Worm (Caenorhabditis elegans) whole organism, L4 larva: ENCODE data around the gene lsm-8.

ENCODE experiments used
- F37D6.2 ChIP-seq: sonication (generic microtip); optimal IDR thresholded peaks from 2 replicates; lab custom pipeline; 2016; ENCODE audit warnings: mild to moderate bottlenecking, missing genetic modification characterization, missing compliant biosample characterization
- T20F7.1 ChIP-seq: fragments of 200-800 bp; sonication (Bioruptor generic); optimal IDR thresholded peaks from 2 replicates; lab custom pipeline; 2018; ENCODE audit warnings: mild to moderate bottlenecking, missing genetic modification characterization, missing compliant biosample characterization
- T26A8.4 ChIP-seq: fragments of 200-800 bp; sonication (Bioruptor generic); IDR thresholded peaks from 2 replicates; pipeline ENCODE4 v1.3.6; 2022; ENCODE audit warnings: missing genetic modification characterization, missing compliant biosample characterization
- ZK337.2 ChIP-seq: fragments of 200-800 bp; sonication (Bioruptor generic); IDR thresholded peaks from 2 replicates; pipeline ENCODE4 v1.3.6; 2022; ENCODE audit warnings: missing genetic modification reagents, missing genetic modification characterization, missing compliant biosample characterization
- aha-1 ChIP-seq: fragments of 150-350 bp; peaks from one replicate; lab custom pipeline; 2014; ENCODE audit warnings: missing biosample characterization, missing genetic modification characterization
- ama-1 ChIP-seq: fragments of 150-350 bp; optimal IDR thresholded peaks from 2 replicates; lab custom pipeline; 2014; ENCODE audit warnings: inconsistent platforms, mixed read lengths
- attf-4 ChIP-seq: sonication (generic microtip); optimal IDR thresholded peaks from 3 replicates; lab custom pipeline; 2017; ENCODE audit warnings: missing biosample characterization, missing genetic modification characterization
- ceh-20 ChIP-seq: fragments of 200-800 bp; sonication (Bioruptor generic); IDR thresholded peaks from 2 replicates; pipeline ENCODE4 v1.3.6; 2022; ENCODE audit warnings: missing genetic modification reagents, missing genetic modification characterization, missing compliant biosample characterization
- ceh-28 ChIP-seq: fragments of 150-350 bp; optimal IDR thresholded peaks from 2 replicates; lab custom pipeline; 2014; ENCODE audit warnings: missing biosample characterization, missing genetic modification reagents, missing genetic modification characterization
- ceh-44 ChIP-seq: fragments of 200-800 bp; sonication (Bioruptor generic); IDR thresholded peaks from 2 replicates; pipeline ENCODE4 v1.3.6; 2022; ENCODE audit warnings: missing genetic modification reagents, missing genetic modification characterization, missing compliant biosample characterization
- daf-16 ChIP-seq, 3 experiments: sonication (generic microtip); optimal IDR thresholded peaks; 2 replicates each; lab custom pipeline; 2016 to 2017; ENCODE audit warnings: missing genetic modification characterization in 3 of 3, missing genetic modification reagents in 3 of 3, mild to moderate bottlenecking in 2 of 3, missing compliant biosample characterization in 2 of 3, missing biosample characterization in 1 of 3, moderate library complexity in 1 of 3
- daf-19 ChIP-seq: fragments of 200-800 bp; sonication (Bioruptor generic); conservative IDR thresholded peaks from 2 replicates; pipeline ENCODE4 v1.3.6; 2022; ENCODE audit warnings: missing genetic modification characterization, missing compliant biosample characterization
- dmd-6 ChIP-seq: fragments of 200-800 bp; sonication (Bioruptor generic); IDR thresholded peaks from 2 replicates; pipeline ENCODE4 v1.3.6; 2022; ENCODE audit warnings: missing genetic modification reagents, missing genetic modification characterization, missing compliant biosample characterization
- dpl-1 ChIP-seq: fragments of 150-350 bp; optimal IDR thresholded peaks from 2 replicates; lab custom pipeline; 2014; ENCODE audit warnings: missing biosample characterization, missing genetic modification reagents, missing genetic modification characterization
- gei-8 ChIP-seq: fragments of 200-800 bp; sonication (Bioruptor generic); optimal IDR thresholded peaks from 2 replicates; lab custom pipeline; 2018; ENCODE audit warnings: mild to moderate bottlenecking, missing genetic modification characterization, missing compliant biosample characterization
- hif-1 ChIP-seq, 2 experiments: sonication (generic microtip); optimal IDR thresholded peaks; 2 replicates each; lab custom pipeline; 2016 to 2017; ENCODE audit warnings: missing compliant biosample characterization in 2 of 2, missing genetic modification characterization in 2 of 2, missing genetic modification reagents in 2 of 2, missing genotype in 2 of 2, mild to moderate bottlenecking in 1 of 2
- hlh-11 ChIP-seq: fragments of 200-800 bp; sonication (Bioruptor generic); optimal IDR thresholded peaks from 2 replicates; lab custom pipeline; 2018; ENCODE audit warnings: mild to moderate bottlenecking, missing genetic modification characterization, missing compliant biosample characterization
- jun-1 ChIP-seq: fragments of 150-350 bp; optimal IDR thresholded peaks from 2 replicates; lab custom pipeline; 2014; ENCODE audit warnings: missing biosample characterization, missing genetic modification reagents, missing genetic modification characterization
- lim-7 ChIP-seq: fragments of 200-800 bp; sonication (Bioruptor generic); IDR thresholded peaks from 2 replicates; pipeline ENCODE4 v1.3.6; 2022; ENCODE audit warnings: missing genetic modification characterization, missing compliant biosample characterization
- lin-15B ChIP-seq: fragments of 150-350 bp; sonication (generic microtip); optimal IDR thresholded peaks from 3 replicates; lab custom pipeline; 2014; ENCODE audit warnings: missing biosample characterization, missing genetic modification characterization
- lin-29 ChIP-seq: fragments of 200-800 bp; sonication (Bioruptor generic); IDR thresholded peaks from 2 replicates; pipeline ENCODE4 v1.3.6; 2022; ENCODE audit warnings: missing genetic modification reagents, missing genetic modification characterization, missing compliant biosample characterization
- lin-39 ChIP-seq: fragments of 150-350 bp; optimal IDR thresholded peaks from 2 replicates; lab custom pipeline; 2014; ENCODE audit warnings: missing biosample characterization, missing genetic modification reagents, missing genetic modification characterization
- mdl-1 ChIP-seq, 2 experiments: fragments of 150-350 bp in 1 of 2; sonication (generic microtip) in 1 of 2; optimal IDR thresholded peaks; 2 replicates each; lab custom pipeline; 2014 to 2017; ENCODE audit warnings: missing biosample characterization in 2 of 2, missing genetic modification characterization in 2 of 2
- mdt-29 ChIP-seq: fragments of 200-800 bp; sonication (Bioruptor generic); IDR thresholded peaks from 2 replicates; pipeline ENCODE4 v1.3.6; 2022; ENCODE audit warnings: missing genetic modification reagents, missing genetic modification characterization, missing compliant biosample characterization
- mep-1 ChIP-seq: fragments of 150-350 bp; sonication (generic microtip); optimal IDR thresholded peaks from 3 replicates; lab custom pipeline; 2014; ENCODE audit warnings: missing biosample characterization, missing genetic modification characterization
- mxl-3 ChIP-seq: fragments of 200-800 bp; sonication (Bioruptor generic); optimal IDR thresholded peaks from 2 replicates; lab custom pipeline; 2018; ENCODE audit warnings: mild to moderate bottlenecking, missing genetic modification characterization, missing compliant biosample characterization
- nhr-102 ChIP-seq: sonication (generic microtip); optimal IDR thresholded peaks from 2 replicates; lab custom pipeline; 2016; ENCODE audit warnings: mild to moderate bottlenecking, missing genetic modification characterization, moderate library complexity, missing compliant biosample characterization
- nhr-111 ChIP-seq: fragments of 200-800 bp; sonication (Bioruptor generic); optimal IDR thresholded peaks from 2 replicates; lab custom pipeline; 2018; ENCODE audit warnings: mild to moderate bottlenecking, missing genetic modification characterization, missing compliant biosample characterization
- nhr-237 ChIP-seq: sonication (generic microtip); optimal IDR thresholded peaks from 2 replicates; lab custom pipeline; 2017; ENCODE audit warnings: missing biosample characterization, missing genetic modification characterization
- nhr-25 ChIP-seq: sonication (generic microtip); optimal IDR thresholded peaks from 2 replicates; lab custom pipeline; 2017; ENCODE audit warnings: missing genetic modification characterization, mild to moderate bottlenecking, missing compliant biosample characterization, antibody characterized with exemption, moderate library complexity, borderline replicate concordance; ENCODE audit not compliant: insufficient read depth
- nhr-28 ChIP-seq: fragments of 150-350 bp; optimal IDR thresholded peaks from 2 replicates; lab custom pipeline; 2014; ENCODE audit warnings: missing biosample characterization, missing genetic modification characterization
- pha-4 ChIP-seq, 2 experiments: fragments of 150-350 bp in 1 of 2; fragments of 200-800 bp in 1 of 2; sonication (Bioruptor generic) in 1 of 2; IDR thresholded peaks in 1 of 2; optimal IDR thresholded peaks in 1 of 2; 2 replicates each; pipeline versions ENCODE4 v1.3.6 to Lab custom; 2014 to 2022; ENCODE audit warnings: missing genetic modification characterization in 2 of 2, missing genetic modification reagents in 2 of 2, missing biosample characterization in 1 of 2, missing compliant biosample characterization in 1 of 2
- pqm-1 ChIP-seq: sonication (generic microtip); optimal IDR thresholded peaks from 2 replicates; lab custom pipeline; 2017; ENCODE audit warnings: missing biosample characterization, missing genetic modification characterization
- rbr-2 ChIP-seq: sonication (generic microtip); optimal IDR thresholded peaks from 2 replicates; lab custom pipeline; 2016; ENCODE audit warnings: missing genotype, missing genetic modification characterization, missing compliant biosample characterization
- sdz-12 ChIP-seq: fragments of 200-800 bp; sonication (Bioruptor generic); optimal IDR thresholded peaks from 2 replicates; lab custom pipeline; 2018; ENCODE audit warnings: mild to moderate bottlenecking, missing genetic modification characterization, missing compliant biosample characterization
- snpc-1.2 ChIP-seq: fragments of 200-800 bp; sonication (Bioruptor generic); IDR thresholded peaks from 2 replicates; pipeline ENCODE4 v1.3.6; 2022; ENCODE audit warnings: missing genetic modification reagents, missing genetic modification characterization, missing compliant biosample characterization
- snpc-4 ChIP-seq: fragments of 150-350 bp; optimal IDR thresholded peaks from 2 replicates; lab custom pipeline; 2014; ENCODE audit warnings: missing biosample characterization, missing genetic modification characterization
- tag-97 ChIP-seq: fragments of 200-800 bp; sonication (Bioruptor generic); IDR thresholded peaks from 2 replicates; pipeline ENCODE4 v1.3.6; 2022; ENCODE audit warnings: missing genetic modification characterization, missing compliant biosample characterization
- unc-130 ChIP-seq: sonication (generic microtip); optimal IDR thresholded peaks from 2 replicates; lab custom pipeline; 2016; ENCODE audit warnings: missing genetic modification reagents, missing genetic modification characterization, missing compliant biosample characterization
- unc-62 ChIP-seq, 3 experiments: fragments of 150-350 bp in 1 of 3; sonication (generic microtip); optimal IDR thresholded peaks in 2 of 3; peaks in 1 of 3; 1 replicate in 1 of 3; 2 replicates in 2 of 3; lab custom pipeline; 2014 to 2017; ENCODE audit warnings: missing biosample characterization in 3 of 3, missing genetic modification characterization in 3 of 3, missing genetic modification reagents in 3 of 3, missing genotype in 1 of 3
- zfp-3 ChIP-seq: fragments of 200-800 bp; sonication (Bioruptor generic); conservative IDR thresholded peaks from 2 replicates; pipeline ENCODE4 v1.3.6; 2022; ENCODE audit warnings: missing genetic modification reagents, missing genetic modification characterization, missing compliant biosample characterization
- zip-11 ChIP-seq: fragments of 200-800 bp; sonication (Bioruptor generic); IDR thresholded peaks from 2 replicates; pipeline ENCODE4 v1.3.6; 2022; ENCODE audit warnings: missing genetic modification characterization, missing compliant biosample characterization
- ztf-7 ChIP-seq: fragments of 150-350 bp; optimal IDR thresholded peaks from 2 replicates; lab custom pipeline; 2014; ENCODE audit warnings: missing biosample characterization, missing genetic modification characterization

lsm-8 gene

DNA sequence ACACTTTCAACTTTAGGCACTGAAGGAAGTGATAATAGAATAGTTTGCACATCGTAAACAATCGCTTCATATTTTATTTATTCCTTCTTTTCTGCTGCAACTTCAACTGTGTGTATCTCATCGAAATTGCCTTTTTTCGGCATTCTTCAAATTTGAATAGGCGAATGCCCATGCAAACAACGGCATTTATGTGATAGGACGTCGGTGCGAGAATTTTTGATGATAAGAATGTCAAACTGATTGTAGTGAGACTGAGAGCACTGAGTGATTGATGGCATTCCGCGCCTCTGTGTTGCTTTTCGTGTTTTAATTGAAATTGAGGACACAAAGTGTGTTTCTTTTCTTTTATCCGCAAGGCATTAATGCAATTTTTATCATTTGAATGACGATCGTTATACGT lies 4.5 kb downstream of the lsm-8 start (continued):
- TF ChIP-seq nhr-28 (tag; lab: Kevin White, UChicago) (peak; percentile 70), lin-15B (no peak), ZK337.2 (GFP tag; lab: Robert Waterston, UW) (no peak), jun-1 (tag; lab: Kevin White, UChicago) (no peak), lin-29 (GFP tag; lab: Robert Waterston, UW) (no peak), hlh-11 (peak; percentile 63), dpl-1 (GFP tag; lab: Kevin White, UChicago) (no peak), ztf-7 (tag; lab: Kevin White, UChicago) (no peak), ceh-28 (tag; lab: Kevin White, UChicago) (no peak), T26A8.4 (GFP tag; lab: Robert Waterston, UW) (no peak; the same call in 1 of the 2 replicates), ceh-20 (peak; percentile 69; the same call in 1 of the 2 replicates), mep-1 (tag; lab: Kevin White, UChicago) (no peak), aha-1 (no peak), ama-1 (peak; percentile 15), snpc-1.2 (GFP tag; lab: Robert Waterston, UW) (no peak), snpc-4 (tag; lab: Kevin White, UChicago) (no peak), daf-16 (GFP tag; optimal IDR thresholded peaks at IDR 0.05; lab: Kevin White, UChicago) (no peak), daf-16 (tag; optimal IDR thresholded peaks at IDR 0.05; lab: Kevin White, UChicago) (peak; percentile 64), dmd-6 (GFP tag; lab: Robert Waterston, UW) (peak; percentile 81), rbr-2 (no peak), nhr-237 (tag; lab: Kevin White, UChicago) (no peak), tag-97 (GFP tag; lab: Robert Waterston, UW) (no peak), T20F7.1 (GFP tag; lab: Kevin White, UChicago) (peak; percentile 33), attf-4 (tag; lab: Kevin White, UChicago) (no peak), nhr-111 (GFP tag; lab: Kevin White, UChicago) (no peak), ceh-44 (GFP tag; lab: Robert Waterston, UW) (no peak), lin-39 (no peak), mdl-1 (tag; optimal IDR thresholded peaks at IDR 0.05; lab: Kevin White, UChicago) (no peak), zfp-3 (GFP tag; lab: Robert Waterston, UW) (no peak), gei-8 (GFP tag; lab: Kevin White, UChicago) (no peak), mxl-3 (GFP tag; lab: Kevin White, UChicago) (peak; percentile 47), daf-19 (GFP tag; lab: Robert Waterston, UW) (no peak), nhr-25 (no peak), zip-11 (no peak)

DNA sequence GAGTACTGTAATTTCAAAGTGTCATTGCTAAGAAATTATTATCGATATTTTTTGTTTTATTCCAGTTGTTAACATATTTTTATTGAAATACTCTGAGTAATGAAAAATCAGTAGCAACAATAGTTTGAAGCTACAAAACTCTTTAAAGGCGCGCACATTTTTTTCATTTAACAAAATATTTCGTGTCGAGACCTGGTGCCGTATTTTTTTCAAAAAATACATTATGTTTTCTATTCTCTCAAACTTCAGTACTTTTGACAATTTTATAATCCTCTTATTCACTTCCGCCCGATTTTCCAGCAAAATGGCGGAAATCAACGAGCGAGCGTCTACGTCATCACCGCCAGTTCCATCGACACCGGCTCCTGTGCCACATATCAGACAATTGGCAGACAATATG lies 7.6 kb downstream of the lsm-8 start, which contains the start of gene blos-2:
TSS of gene blos-2 (plus strand) at position 301 of the 400 bp plus-strand sequence.
- no peak for TF ChIP-seq mxl-3 (GFP tag; lab: Kevin White, UChicago)
- TF ChIP-seq nhr-102 (tag; lab: Kevin White, UChicago), result no peak
- no peak for TF ChIP-seq zfp-3 (GFP tag; lab: Robert Waterston, UW)
- TF ChIP-seq sdz-12 (GFP tag; lab: Kevin White, UChicago), result no peak
- no peak for TF ChIP-seq hlh-11
- no peak for TF ChIP-seq attf-4 (tag; lab: Kevin White, UChicago)
- TF ChIP-seq hif-1 (tag; optimal IDR thresholded peaks at IDR 0.05; lab: Kevin White, UChicago), result no peak
- TF ChIP-seq unc-130 (GFP tag; lab: Kevin White, UChicago), result no peak
- TF ChIP-seq daf-19 (GFP tag; lab: Robert Waterston, UW), result no peak
- TF ChIP-seq, all 104 proteins: peak for 0

DNA sequence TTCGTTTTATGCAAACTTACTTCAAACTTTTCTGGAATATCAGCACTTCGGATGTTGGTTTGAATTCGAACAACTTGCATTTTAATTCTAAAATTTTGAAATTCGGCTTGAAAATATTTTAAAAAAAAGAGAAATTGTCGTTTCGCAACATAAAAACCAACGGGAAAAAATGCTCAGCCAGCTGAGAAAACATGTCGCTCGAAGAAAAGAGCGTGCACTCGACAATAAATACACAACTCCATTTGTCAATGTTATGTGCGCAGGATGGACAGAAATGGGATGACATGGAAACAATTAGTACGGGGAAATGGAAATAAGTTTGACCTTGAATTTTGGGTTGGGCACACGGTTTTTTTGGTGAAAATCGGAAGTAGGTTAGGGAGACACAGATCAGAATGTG lies 9.6 kb downstream of the lsm-8 start, which contains the start of gene mif-4:
TSS of gene mif-4 (minus strand) at position 87 of the 400 bp plus-strand sequence.
- TF ChIP-seq daf-16 (GFP tag; optimal IDR thresholded peaks at IDR 0.05; lab: Kevin White, UChicago) (no peak), daf-16 (tag; optimal IDR thresholded peaks at IDR 0.05; lab: Kevin White, UChicago) (no peak), pha-4 (GFP tag; IDR thresholded peaks at IDR 0.05; lab: Robert Waterston, UW) (no peak), pha-4 (tag; optimal IDR thresholded peaks at IDR 0.05; lab: Kevin White, UChicago) (peak; percentile 24), ZK337.2 (GFP tag; lab: Robert Waterston, UW) (no peak), unc-62 (GFP tag; optimal IDR thresholded peaks at IDR 0.05 in 1 of 2; lab: Kevin White, UChicago) (peak in 1 of 2 experiments; percentile 43), unc-62 (tag; optimal IDR thresholded peaks at IDR 0.05; lab: Kevin White, UChicago) (no peak), mdl-1 (tag; optimal IDR thresholded peaks at IDR 0.05; lab: Kevin White, UChicago) (peak in 1 of 2 experiments; percentile 12), F37D6.2 (tag; lab: Kevin White, UChicago) (no peak), pqm-1 (tag; lab: Kevin White, UChicago) (no peak), lim-7 (no peak), mdt-29 (GFP tag; lab: Robert Waterston, UW) (no peak)
